Worm (Caenorhabditis elegans) whole organism, L3 larva: ENCODE measurements around the gene cyp-35C1.

Source experiments
- R02D3.7 ChIP-seq: fragments of 150-350 bp; optimal IDR thresholded peaks from 2 replicates; lab custom pipeline; 2014; ENCODE audit warnings: missing biosample characterization, missing genetic modification characterization
- aly-2 ChIP-seq: fragments of 150-350 bp; optimal IDR thresholded peaks from 2 replicates; lab custom pipeline; 2014; ENCODE audit warnings: missing biosample characterization, missing genetic modification characterization
- ceh-16 ChIP-seq: sonication (generic microtip); optimal IDR thresholded peaks from 2 replicates; lab custom pipeline; 2017; ENCODE audit warnings: missing biosample characterization, missing genetic modification characterization
- ceh-28 ChIP-seq: fragments of 150-350 bp; optimal IDR thresholded peaks from 2 replicates; lab custom pipeline; 2014; ENCODE audit warnings: missing biosample characterization, missing genetic modification reagents, missing genetic modification characterization
- ceh-82 ChIP-seq: fragments of 150-350 bp; optimal IDR thresholded peaks from 2 replicates; lab custom pipeline; 2014; ENCODE audit warnings: missing biosample characterization, missing genetic modification characterization
- ceh-9 ChIP-seq: sonication (generic microtip); optimal IDR thresholded peaks from 2 replicates; lab custom pipeline; 2018; ENCODE audit warnings: missing biosample characterization, missing genetic modification characterization
- egl-5 ChIP-seq: fragments of 150-350 bp; optimal IDR thresholded peaks from 2 replicates; lab custom pipeline; 2017; ENCODE audit warnings: missing biosample characterization, missing genetic modification reagents, missing genetic modification characterization, inconsistent platforms
- elt-2 ChIP-seq: sonication (generic microtip); optimal IDR thresholded peaks from 2 replicates; lab custom pipeline; 2016; ENCODE audit warnings: missing genetic modification reagents, mild to moderate bottlenecking, missing genetic modification characterization, missing compliant biosample characterization
- elt-3 ChIP-seq, 3 experiments: fragments of 150-350 bp in 1 of 3; sonication (generic microtip) in 2 of 3; optimal IDR thresholded peaks; 2 replicates in 2 of 3; 4 replicates in 1 of 3; lab custom pipeline; 2014 to 2017; ENCODE audit warnings: missing biosample characterization in 3 of 3, missing genetic modification characterization in 3 of 3
- eor-1 ChIP-seq, 2 experiments: fragments of 150-350 bp; optimal IDR thresholded peaks; 2 replicates each; lab custom pipeline; 2014 to 2018; ENCODE audit warnings: missing biosample characterization in 2 of 2, missing genetic modification characterization in 2 of 2
- fkh-10 ChIP-seq: sonication (generic microtip); optimal IDR thresholded peaks from 2 replicates; lab custom pipeline; 2017; ENCODE audit warnings: missing biosample characterization, missing genetic modification reagents, missing genetic modification characterization
- fkh-2 ChIP-seq: fragments of 150-350 bp; optimal IDR thresholded peaks from 2 replicates; lab custom pipeline; 2014; ENCODE audit warnings: missing biosample characterization, missing genetic modification reagents, missing genetic modification characterization
- fos-1 ChIP-seq: fragments of 150-350 bp; optimal IDR thresholded peaks from 2 replicates; lab custom pipeline; 2014; ENCODE audit warnings: missing biosample characterization, missing genetic modification characterization
- hmg-11 ChIP-seq: sonication (generic microtip); optimal IDR thresholded peaks from 2 replicates; lab custom pipeline; 2016; ENCODE audit warnings: missing genetic modification characterization, missing compliant biosample characterization
- jun-1 ChIP-seq: fragments of 150-350 bp; optimal IDR thresholded peaks from 2 replicates; lab custom pipeline; 2014; ENCODE audit warnings: missing biosample characterization, missing genetic modification reagents, missing genetic modification characterization
- lin-15B ChIP-seq: fragments of 150-350 bp; optimal IDR thresholded peaks from 2 replicates; lab custom pipeline; 2014; ENCODE audit warnings: missing biosample characterization, missing genetic modification characterization
- lin-39 ChIP-seq: fragments of 150-350 bp; optimal IDR thresholded peaks from 2 replicates; lab custom pipeline; 2018; ENCODE audit warnings: missing biosample characterization, missing genetic modification reagents, missing genetic modification characterization
- mml-1 ChIP-seq: fragments of 150-350 bp; sonication (generic microtip); optimal IDR thresholded peaks from 3 replicates; lab custom pipeline; 2014; ENCODE audit warnings: missing biosample characterization, missing genetic modification characterization
- nfya-1 ChIP-seq: sonication (generic microtip); optimal IDR thresholded peaks from 2 replicates; lab custom pipeline; 2017; ENCODE audit warnings: missing genetic modification characterization, mild to moderate bottlenecking, missing compliant biosample characterization, antibody characterized with exemption, moderate library complexity; ENCODE audit not compliant: insufficient read depth
- nhr-11 ChIP-seq: fragments of 150-350 bp; optimal IDR thresholded peaks from 2 replicates; lab custom pipeline; 2014; ENCODE audit warnings: missing biosample characterization, missing genetic modification characterization
- nhr-23 ChIP-seq: fragments of 150-350 bp; optimal IDR thresholded peaks from 2 replicates; lab custom pipeline; 2014; ENCODE audit warnings: missing biosample characterization, missing genetic modification reagents, missing genetic modification characterization
- nhr-237 ChIP-seq: fragments of 150-350 bp; optimal IDR thresholded peaks from 2 replicates; lab custom pipeline; 2014; ENCODE audit warnings: missing biosample characterization, missing genetic modification characterization
- nhr-25 ChIP-seq: sonication (generic microtip); optimal IDR thresholded peaks from 2 replicates; lab custom pipeline; 2017; ENCODE audit warnings: missing biosample characterization, missing genetic modification characterization
- nhr-28 ChIP-seq: fragments of 150-350 bp; optimal IDR thresholded peaks from 2 replicates; lab custom pipeline; 2014; ENCODE audit warnings: missing biosample characterization, missing genetic modification characterization
- nhr-67 ChIP-seq: fragments of 150-350 bp; optimal IDR thresholded peaks from 2 replicates; lab custom pipeline; 2014; ENCODE audit warnings: missing biosample characterization, missing genetic modification characterization
- nhr-77 ChIP-seq: fragments of 150-350 bp; optimal IDR thresholded peaks from 2 replicates; lab custom pipeline; 2014; ENCODE audit warnings: missing biosample characterization, missing genetic modification characterization
- pqm-1 ChIP-seq: fragments of 150-350 bp; optimal IDR thresholded peaks from 2 replicates; lab custom pipeline; 2017; ENCODE audit warnings: missing biosample characterization, missing genetic modification characterization, inconsistent platforms
- snpc-4 ChIP-seq: fragments of 150-350 bp; optimal IDR thresholded peaks from 2 replicates; lab custom pipeline; 2014; ENCODE audit warnings: missing biosample characterization, missing genetic modification characterization
- tbx-2 ChIP-seq: sonication (generic microtip); optimal IDR thresholded peaks from 2 replicates; lab custom pipeline; 2016; ENCODE audit warnings: mild to moderate bottlenecking, missing genetic modification characterization, missing compliant biosample characterization
- unc-39 ChIP-seq: sonication (generic microtip); optimal IDR thresholded peaks from 4 replicates; lab custom pipeline; 2017; ENCODE audit warnings: missing biosample characterization, missing genetic modification characterization
- zag-1 ChIP-seq: fragments of 150-350 bp; optimal IDR thresholded peaks from 2 replicates; lab custom pipeline; 2014; ENCODE audit warnings: missing biosample characterization, missing genetic modification characterization
- ztf-11 ChIP-seq: fragments of 150-350 bp; optimal IDR thresholded peaks from 2 replicates; lab custom pipeline; 2014; ENCODE audit warnings: missing biosample characterization, missing genetic modification characterization
- ztf-4 ChIP-seq: fragments of 150-350 bp; optimal IDR thresholded peaks from 2 replicates; lab custom pipeline; 2014; ENCODE audit warnings: missing biosample characterization, missing genetic modification characterization

cyp-35C1 gene

DNA sequence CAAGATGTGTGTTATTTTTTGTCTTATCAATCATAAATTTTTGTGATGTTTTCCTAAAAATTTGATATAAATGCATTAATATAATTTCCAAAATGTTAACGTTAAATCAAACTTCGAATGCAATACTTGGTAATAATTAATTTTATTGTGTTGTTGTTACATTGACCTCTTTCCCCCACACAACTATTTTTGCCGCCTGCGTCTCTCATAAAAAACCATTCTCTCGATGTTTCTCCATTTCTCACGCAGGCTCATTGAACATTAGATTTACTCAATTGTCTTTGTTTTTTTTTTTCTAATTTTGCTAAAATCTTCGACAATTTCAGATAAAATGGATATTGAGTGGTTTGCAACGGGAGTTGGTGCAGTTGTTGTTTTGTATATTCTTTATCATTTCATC is 7.9 kb upstream of the cyp-35C1 start, which contains the start of gene stdh-1 (continued):
- TF ChIP-seq nfya-1, result peak; percentile 3
- TF ChIP-seq, all 47 proteins: peak for 5

DNA sequence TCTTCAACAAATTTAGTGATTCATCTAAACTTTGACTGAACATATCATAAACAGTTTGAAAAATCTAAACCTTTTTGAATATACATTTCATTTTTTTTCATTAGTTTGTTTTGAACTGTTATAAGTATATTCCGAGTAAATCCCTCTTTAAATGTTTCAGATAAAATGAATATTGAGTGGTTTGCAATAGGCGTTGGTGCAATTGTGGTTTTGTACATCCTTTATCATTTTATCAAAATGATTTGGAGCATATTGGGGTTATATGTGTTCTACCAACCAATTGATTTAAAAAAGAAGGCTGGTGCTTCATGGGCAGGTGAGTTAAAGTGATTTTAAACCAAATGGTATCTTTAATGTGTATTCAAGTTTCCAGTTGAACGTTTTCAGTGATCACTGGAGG is 6.2 kb upstream of the cyp-35C1 start, which contains the start of gene stdh-3:
Gene stdh-3, plus strand, starts transcription at position 166 of the 400 bp plus-strand sequence.
- no peak for TF ChIP-seq ceh-9 (tag; lab: Kevin White, UChicago)
- no peak for TF ChIP-seq nhr-237
- no peak for TF ChIP-seq lin-39 (tag; lab: Kevin White, UChicago)
- TF ChIP-seq tbx-2 (tag; lab: Kevin White, UChicago), result no peak
- TF ChIP-seq nhr-11 (tag; lab: Kevin White, UChicago), result no peak
- TF ChIP-seq eor-1 (tag; optimal IDR thresholded peaks at IDR 0.05; lab: Kevin White, UChicago), result no peak
- no peak for TF ChIP-seq elt-3 (tag; optimal IDR thresholded peaks at IDR 0.05; lab: Kevin White, UChicago)
- no peak for TF ChIP-seq nhr-23 (tag; lab: Kevin White, UChicago)
- TF ChIP-seq ceh-16 (tag; lab: Kevin White, UChicago), result no peak
- TF ChIP-seq nhr-67 (tag; lab: Kevin White, UChicago), result no peak
- no peak for TF ChIP-seq fos-1 (tag; lab: Kevin White, UChicago)
- no peak for TF ChIP-seq ceh-28
- TF ChIP-seq nhr-28 (tag; lab: Kevin White, UChicago), result no peak
- TF ChIP-seq R02D3.7, result no peak
- no peak for TF ChIP-seq hmg-11 (tag; lab: Kevin White, UChicago)
- TF ChIP-seq ztf-4 (tag; lab: Kevin White, UChicago), result no peak
- no peak for TF ChIP-seq fkh-2 (tag; lab: Kevin White, UChicago)
- TF ChIP-seq mml-1, result no peak
- TF ChIP-seq ceh-82, result no peak
- no peak for TF ChIP-seq zag-1
- TF ChIP-seq, all 47 proteins: peak for 0

DNA sequence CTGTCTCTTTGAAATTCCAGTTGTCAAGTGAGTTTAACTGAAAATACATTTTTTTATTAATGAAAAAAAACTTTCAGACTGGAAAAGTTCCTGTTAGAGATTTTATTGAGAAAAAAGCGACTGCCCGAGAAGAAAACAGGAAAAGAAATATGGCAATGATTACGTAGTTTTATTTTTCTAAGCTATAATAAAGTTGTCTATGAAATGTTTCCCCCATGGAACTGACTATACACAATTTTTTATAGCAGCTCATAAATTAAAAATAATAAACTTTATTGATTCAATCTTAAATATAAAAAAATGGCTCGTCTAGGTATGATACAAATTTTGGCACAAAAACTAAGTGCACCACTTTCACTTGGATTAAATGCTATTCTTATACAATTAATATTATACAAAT is 4.2 kb upstream of the cyp-35C1 start, which contains the start of gene C06B3.1:
Gene C06B3.1, plus strand, starts transcription at position 301 of the 400 bp plus-strand sequence.
- TF ChIP-seq nhr-25 (tag; lab: Kevin White, UChicago), result no peak
- no peak for TF ChIP-seq jun-1 (tag; lab: Kevin White, UChicago)
- TF ChIP-seq nhr-67 (tag; lab: Kevin White, UChicago), result no peak
- TF ChIP-seq ztf-11 (tag; lab: Kevin White, UChicago), result no peak
- no peak for TF ChIP-seq snpc-4 (tag; lab: Kevin White, UChicago)
- no peak for TF ChIP-seq egl-5 (tag; lab: Kevin White, UChicago)
- TF ChIP-seq fkh-10 (GFP tag; lab: Kevin White, UChicago), result no peak
- TF ChIP-seq hmg-11 (tag; lab: Kevin White, UChicago), result no peak
- no peak for TF ChIP-seq nhr-77

DNA sequence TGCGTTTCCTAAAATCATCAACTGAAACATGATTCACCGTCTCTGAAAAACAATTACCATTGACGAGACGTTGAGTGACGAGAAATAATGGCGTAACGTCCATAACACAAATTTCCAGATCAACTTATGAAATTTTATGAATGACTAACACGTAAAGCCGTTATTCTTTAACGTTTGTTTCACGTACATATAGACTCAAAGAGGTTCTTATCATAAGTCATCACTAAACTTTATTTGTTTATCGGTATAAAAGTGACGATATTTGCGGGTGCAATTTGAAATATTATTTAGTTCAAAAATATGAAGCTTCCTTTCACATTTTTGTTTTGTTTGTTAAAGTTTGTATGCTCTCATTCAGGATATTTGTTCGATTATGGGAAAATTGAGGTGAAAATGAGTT is 926 bp upstream of the cyp-35C1 start, which contains the start of gene oac-3:
Gene oac-3, plus strand, starts transcription at position 301 of the 400 bp plus-strand sequence.
- no peak for TF ChIP-seq ceh-82
- TF ChIP-seq nhr-23 (tag; lab: Kevin White, UChicago), result no peak
- TF ChIP-seq unc-39 (tag; lab: Kevin White, UChicago), result no peak

DNA sequence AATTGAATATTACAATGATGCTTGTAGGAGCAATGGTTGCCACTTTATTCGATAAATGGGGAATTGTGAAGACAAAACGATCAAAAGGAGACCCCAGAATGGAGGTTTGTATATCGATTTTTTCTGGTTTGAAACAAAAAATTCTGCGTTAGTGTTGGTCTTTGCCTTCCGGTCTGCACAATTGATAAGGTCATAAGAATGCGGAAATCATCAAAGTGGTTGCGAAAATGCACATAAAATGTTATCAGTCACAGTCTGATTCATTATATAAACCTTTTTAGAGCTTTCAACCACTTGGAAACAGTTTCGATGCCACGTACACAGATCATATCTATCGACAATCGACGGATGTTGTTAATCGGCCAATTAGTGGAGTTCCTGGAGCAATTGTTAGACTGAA is 4.7 kb downstream of the cyp-35C1 start:
- TF ChIP-seq lin-39 (tag; lab: Kevin White, UChicago) (no peak), aly-2 (no peak), lin-15B (tag; lab: Kevin White, UChicago) (no peak), pqm-1 (tag; lab: Kevin White, UChicago) (peak; percentile 92), ztf-4 (tag; lab: Kevin White, UChicago) (no peak), elt-2 (tag; lab: Kevin White, UChicago) (peak; percentile 93)
- TF ChIP-seq, all 47 proteins: peak for 2
